Fruit fly (Drosophila melanogaster) Kc167 (cell line): ENCODE measurements around the gene NFAT.

Experiments
- Myc ChIP-seq: fragments of >200 bp; optimal IDR thresholded peaks from 2 replicates; lab custom pipeline; 2017; ENCODE audit warnings: missing external identifiers
- Sin3A ChIP-seq: fragments of >200 bp; optimal IDR thresholded peaks from 2 replicates; lab custom pipeline; 2018; ENCODE audit warnings: missing external identifiers
- insv ChIP-seq: fragments of >200 bp; optimal IDR thresholded peaks from 3 replicates; lab custom pipeline; 2018; ENCODE audit warnings: missing external identifiers

- TF ChIP-seq insv (lab: Kevin White, UChicago) (no peak), Myc (lab: Kevin White, UChicago) (no peak), Sin3A (lab: Kevin White, UChicago) (no peak)
Observed at dm6 chrX:13625080-13625723, 657 bp downstream of the NFAT start.
